Worm (Caenorhabditis elegans): ENCODE data around the gene mig-38.

The mig-38 gene

ce11 chrIV:11592820-11593219 lies 1.2 kb upstream of the mig-38 start (continued):
- TF ChIP-seq aptf-3 (GFP tag; IDR thresholded peaks at IDR 0.05) (no peak), madf-3 (GFP tag; IDR thresholded peaks at IDR 0.05) (no peak), ceh-79 (tag; optimal IDR thresholded peaks at IDR 0.05) (no peak), lin-54 (GFP tag; optimal IDR thresholded peaks at IDR 0.05) (no peak), ama-1 (optimal IDR thresholded peaks at IDR 0.05) (no peak), ama-1 (GFP tag; optimal IDR thresholded peaks at IDR 0.05) (peak in 1 of 2 experiments; percentile 28), nhr-27 (tag; optimal IDR thresholded peaks at IDR 0.05) (no peak), snpc-1.3 (tag; optimal IDR thresholded peaks at IDR 0.05; ENCODE audit: insufficient read depth) (peak; percentile 8), ets-4 (GFP tag; optimal IDR thresholded peaks at IDR 0.05) (no peak), mcd-1 (GFP tag; IDR thresholded peaks at IDR 0.05) (peak; percentile 39; the same call in 1 of the 2 replicates), hsf-1 (GFP tag; IDR thresholded peaks at IDR 0.05) (no peak), nhr-179 (tag; optimal IDR thresholded peaks at IDR 0.05) (no peak), F57A8.1 (GFP tag; optimal IDR thresholded peaks at IDR 0.05) (no peak), Y95B8A.8 (GFP tag; IDR thresholded peaks at IDR 0.05) (no peak), hlh-12 (tag; optimal IDR thresholded peaks at IDR 0.05) (no peak)

DNA sequence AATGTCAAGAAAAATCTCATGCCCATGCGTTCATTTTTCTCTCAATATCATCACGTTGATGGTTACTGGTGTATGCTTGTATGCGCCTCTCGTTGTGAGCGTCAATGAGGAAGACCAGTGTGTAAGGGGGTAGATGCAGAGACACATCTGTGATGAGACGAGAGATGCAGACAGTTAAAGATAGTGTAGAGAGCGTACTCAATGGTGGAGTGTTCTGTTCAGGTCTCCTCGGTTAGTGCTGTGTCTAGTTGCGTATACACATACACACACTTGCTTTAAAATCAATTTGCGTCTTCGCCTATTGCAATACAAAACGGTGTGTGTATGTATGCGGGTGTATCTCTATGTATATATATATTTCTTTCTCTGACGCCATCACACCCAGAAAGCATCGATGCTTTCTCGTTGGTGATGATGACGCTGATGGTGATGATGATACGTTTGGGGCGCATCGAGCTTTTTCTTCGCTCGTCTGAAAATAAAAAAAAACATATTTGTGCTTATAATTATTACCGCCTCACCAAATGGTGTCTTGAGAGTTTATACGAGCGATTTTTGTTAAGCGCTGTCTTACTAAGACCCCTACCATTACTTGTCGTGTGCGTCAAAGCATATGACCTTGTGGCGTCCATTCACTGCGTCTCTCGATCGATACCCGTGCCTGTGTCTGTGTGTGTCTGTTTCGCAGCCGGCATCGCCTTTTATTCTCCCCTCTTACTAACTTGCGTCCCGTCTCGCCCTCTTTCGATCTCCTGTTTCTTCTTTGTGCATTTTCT lies 441 bp upstream of the mig-38 start, which contains the start of gene F40F11.3:
F40F11.3 (minus strand) TSS at position 589 of the 776 bp plus-strand sequence.
- peak; percentile 77 for TF ChIP-seq let-526 (GFP tag; IDR thresholded peaks at IDR 0.05)
- peak; percentile 65 for TF ChIP-seq lin-54 (GFP tag; optimal IDR thresholded peaks at IDR 0.05)
- 0 out of 2 replicates have a peak, but pooled peaks have one; percentile 10 for TF ChIP-seq nfya-2 (GFP tag; IDR thresholded peaks at IDR 0.05)
- TF ChIP-seq bed-1 (GFP tag; IDR thresholded peaks at IDR 0.05) = no peak
- TF ChIP-seq dox-1 (GFP tag; IDR thresholded peaks at IDR 0.05) = peak; percentile 68
- TF ChIP-seq ztf-22 (GFP tag; optimal IDR thresholded peaks at IDR 0.05) = peak; percentile 34
- TF ChIP-seq egl-44 (GFP tag; IDR thresholded peaks at IDR 0.05) = peak; percentile 64; the same call in 1 of the 2 replicates
- TF ChIP-seq lin-26 (GFP tag; IDR thresholded peaks at IDR 0.05) = peak; percentile 66; the same call in 1 of the 2 replicates
- no peak for TF ChIP-seq efl-1 (GFP tag; optimal IDR thresholded peaks at IDR 0.05)
- no peak for TF ChIP-seq gei-17 (GFP tag; optimal IDR thresholded peaks at IDR 0.05)
- TF ChIP-seq ceh-100 (GFP tag; IDR thresholded peaks at IDR 0.05) = no peak; the same call in none of the 2 replicates
- peak; percentile 42 for TF ChIP-seq atf-7 (tag; optimal IDR thresholded peaks at IDR 0.05)
- TF ChIP-seq C06A6.2 (GFP tag; conservative IDR thresholded peaks at IDR 0.05) = peak; percentile 78; the same call in 1 of the 2 replicates
- peak; percentile 94 for TF ChIP-seq ceh-27 (GFP tag; optimal IDR thresholded peaks at IDR 0.05)
- TF ChIP-seq rcor-1 (GFP tag; IDR thresholded peaks at IDR 0.05) = no peak
- TF ChIP-seq ztf-6 (GFP tag; IDR thresholded peaks at IDR 0.05) = no peak
- peak; percentile 73 for TF ChIP-seq ekl-4 (GFP tag; IDR thresholded peaks at IDR 0.05)
- peak; percentile 77 for TF ChIP-seq nfyb-1 (GFP tag; IDR thresholded peaks at IDR 0.05)
- TF ChIP-seq lin-40 (tag; optimal IDR thresholded peaks at IDR 0.05) = peak; percentile 83
- TF ChIP-seq chd-7 (tag; optimal IDR thresholded peaks at IDR 0.05) = peak; percentile 14
- TF ChIP-seq F57C9.4 (tag; optimal IDR thresholded peaks at IDR 0.05) = no peak
- peak; percentile 54 for TF ChIP-seq die-1 (tag; optimal IDR thresholded peaks at IDR 0.05)
- TF ChIP-seq nhr-80 (tag; optimal IDR thresholded peaks at IDR 0.05) = peak; percentile 41
- no peak for TF ChIP-seq ztf-25 (GFP tag; IDR thresholded peaks at IDR 0.05)
- no peak for TF ChIP-seq nfya-1 (tag; optimal IDR thresholded peaks at IDR 0.05; ENCODE audit: borderline replicate concordance, insufficient read depth)
- no peak for TF ChIP-seq B0035.1 (tag; optimal IDR thresholded peaks at IDR 0.05)
- TF ChIP-seq Y67H2A.10 (GFP tag; conservative IDR thresholded peaks at IDR 0.05) = 0 out of 2 replicates have a peak, but pooled peaks have one; percentile 37
- no peak for TF ChIP-seq dpff-1 (tag; optimal IDR thresholded peaks at IDR 0.05)
- no peak for TF ChIP-seq pha-4 (tag; optimal IDR thresholded peaks at IDR 0.05)
- TF ChIP-seq attf-5 (GFP tag; optimal IDR thresholded peaks at IDR 0.05) = peak; percentile 90
- TF ChIP-seq nhr-120 (GFP tag; IDR thresholded peaks at IDR 0.05) = no peak
- peak; percentile 37; the same call in 1 of the 2 replicates for TF ChIP-seq hmg-20 (GFP tag; IDR thresholded peaks at IDR 0.05)
- TF ChIP-seq T26A5.8 (tag; optimal IDR thresholded peaks at IDR 0.05) = no peak
- TF ChIP-seq nhr-90 (tag; optimal IDR thresholded peaks at IDR 0.05) = peak; percentile 13
